Worm (Caenorhabditis elegans): Measurements from ENCODE around the gene cyp-34A8.

The cyp-34A8 gene

ce11 chrV:3970410-3970809, 2.8 kb upstream of the cyp-34A8 start, which contains the start of gene cyp-34A9:
TSS of gene cyp-34A9 (minus strand) at chrV:3970540.
- TF ChIP-seq unc-62 (GFP tag; optimal IDR thresholded peaks at IDR 0.05) = no peak

- TF ChIP-seq mep-1 (tag; optimal IDR thresholded peaks at IDR 0.05) (no peak), cnd-1 (tag; optimal IDR thresholded peaks at IDR 0.05) (no peak), ham-2 (GFP tag; optimal IDR thresholded peaks at IDR 0.05) (no peak), ceh-39 (tag; optimal IDR thresholded peaks at IDR 0.05) (no peak), nhr-76 (tag; optimal IDR thresholded peaks at IDR 0.05) (no peak), zip-8 (tag; optimal IDR thresholded peaks at IDR 0.05) (no peak), drap-1 (GFP tag; optimal IDR thresholded peaks at IDR 0.05) (no peak)
Observed at ce11 chrV:3969664-3970063, 2.0 kb upstream of the cyp-34A8 start.

ce11 chrV:3968929-3969328, 1.3 kb upstream of the cyp-34A8 start:
- TF ChIP-seq sem-2 (GFP tag; optimal IDR thresholded peaks at IDR 0.05) (no peak), nhr-76 (tag; optimal IDR thresholded peaks at IDR 0.05) (no peak), elt-1 (tag; optimal IDR thresholded peaks at IDR 0.05; ENCODE audit: borderline replicate concordance, insufficient read depth) (no peak), ceh-83 (GFP tag; optimal IDR thresholded peaks at IDR 0.05) (no peak), nhr-28 (tag; optimal IDR thresholded peaks at IDR 0.05) (no peak), flh-1 (GFP tag; optimal IDR thresholded peaks at IDR 0.05) (no peak), unc-39 (tag; optimal IDR thresholded peaks at IDR 0.05) (no peak), nhr-2 (tag; optimal IDR thresholded peaks at IDR 0.05) (no peak), unc-62 (GFP tag; optimal IDR thresholded peaks at IDR 0.05) (no peak), mls-2 (tag; optimal IDR thresholded peaks at IDR 0.05) (no peak), snpc-4 (tag; optimal IDR thresholded peaks at IDR 0.05) (no peak), elt-3 (tag; optimal IDR thresholded peaks at IDR 0.05) (no peak), hlh-1 (tag; optimal IDR thresholded peaks at IDR 0.05) (no peak), sptf-1 (tag; optimal IDR thresholded peaks at IDR 0.05) (no peak), ceh-39 (tag; optimal IDR thresholded peaks at IDR 0.05) (no peak), M03D4.4 (tag; optimal IDR thresholded peaks at IDR 0.05) (no peak), nhr-237 (tag; optimal IDR thresholded peaks at IDR 0.05) (no peak), ztf-11 (tag; optimal IDR thresholded peaks at IDR 0.05) (no peak)

ce11 chrV:3963715-3964114, 3.9 kb downstream of the cyp-34A8 start, which contains the start of gene cyp-34A7:
TSS of gene cyp-34A7 (minus strand) at chrV:3963815.
- TF ChIP-seq snpc-4 (tag; optimal IDR thresholded peaks at IDR 0.05) (no peak), hlh-1 (tag; optimal IDR thresholded peaks at IDR 0.05) (no peak), ceh-43 (GFP tag; optimal IDR thresholded peaks at IDR 0.05) (no peak), M03D4.4 (tag; optimal IDR thresholded peaks at IDR 0.05) (no peak), ztf-11 (tag; optimal IDR thresholded peaks at IDR 0.05) (no peak), pha-4 (tag; optimal IDR thresholded peaks at IDR 0.05) (no peak), lsy-2 (tag; optimal IDR thresholded peaks at IDR 0.05) (no peak)

ce11 chrV:3961235-3961634, 6.4 kb downstream of the cyp-34A8 start, which contains the start of gene cyp-34A6:
TSS of gene cyp-34A6 (minus strand) at chrV:3961335.
- TF ChIP-seq nhr-76 (tag; optimal IDR thresholded peaks at IDR 0.05) (no peak), ceh-83 (GFP tag; optimal IDR thresholded peaks at IDR 0.05) (no peak), ztf-11 (tag; optimal IDR thresholded peaks at IDR 0.05) (no peak), tbx-8 (GFP tag; optimal IDR thresholded peaks at IDR 0.05) (no peak), cnd-1 (tag; optimal IDR thresholded peaks at IDR 0.05) (no peak), lsy-2 (tag; optimal IDR thresholded peaks at IDR 0.05) (no peak), unc-39 (tag; optimal IDR thresholded peaks at IDR 0.05) (no peak), sem-2 (GFP tag; optimal IDR thresholded peaks at IDR 0.05) (no peak)

ce11 chrV:3957608-3958007, 10.0 kb downstream of the cyp-34A8 start, which contains the start of gene cyp-34A5:
TSS of gene cyp-34A5 (minus strand) at chrV:3957708.
- no peak for TF ChIP-seq tbx-8 (GFP tag; optimal IDR thresholded peaks at IDR 0.05)
- no peak for TF ChIP-seq cnd-1 (tag; optimal IDR thresholded peaks at IDR 0.05)
- TF ChIP-seq flh-1 (GFP tag; optimal IDR thresholded peaks at IDR 0.05) = no peak
- no peak for TF ChIP-seq elt-1 (tag; optimal IDR thresholded peaks at IDR 0.05; ENCODE audit: borderline replicate concordance, insufficient read depth)
- no peak for TF ChIP-seq unc-39 (tag; optimal IDR thresholded peaks at IDR 0.05)
- no peak for TF ChIP-seq nhr-28 (tag; optimal IDR thresholded peaks at IDR 0.05)
- TF ChIP-seq lsy-2 (tag; optimal IDR thresholded peaks at IDR 0.05) = no peak
- TF ChIP-seq ceh-43 (GFP tag; optimal IDR thresholded peaks at IDR 0.05) = no peak
- no peak for TF ChIP-seq ces-1 (GFP tag; optimal IDR thresholded peaks at IDR 0.05)
- TF ChIP-seq snpc-4 (tag; optimal IDR thresholded peaks at IDR 0.05) = no peak
- no peak for TF ChIP-seq drap-1 (GFP tag; optimal IDR thresholded peaks at IDR 0.05)

Data from whole organism, mixed stage, embryonic.